Fruit fly (Drosophila melanogaster): Measurements from ENCODE around the gene mRpL48.

The mRpL48 gene

DNA sequence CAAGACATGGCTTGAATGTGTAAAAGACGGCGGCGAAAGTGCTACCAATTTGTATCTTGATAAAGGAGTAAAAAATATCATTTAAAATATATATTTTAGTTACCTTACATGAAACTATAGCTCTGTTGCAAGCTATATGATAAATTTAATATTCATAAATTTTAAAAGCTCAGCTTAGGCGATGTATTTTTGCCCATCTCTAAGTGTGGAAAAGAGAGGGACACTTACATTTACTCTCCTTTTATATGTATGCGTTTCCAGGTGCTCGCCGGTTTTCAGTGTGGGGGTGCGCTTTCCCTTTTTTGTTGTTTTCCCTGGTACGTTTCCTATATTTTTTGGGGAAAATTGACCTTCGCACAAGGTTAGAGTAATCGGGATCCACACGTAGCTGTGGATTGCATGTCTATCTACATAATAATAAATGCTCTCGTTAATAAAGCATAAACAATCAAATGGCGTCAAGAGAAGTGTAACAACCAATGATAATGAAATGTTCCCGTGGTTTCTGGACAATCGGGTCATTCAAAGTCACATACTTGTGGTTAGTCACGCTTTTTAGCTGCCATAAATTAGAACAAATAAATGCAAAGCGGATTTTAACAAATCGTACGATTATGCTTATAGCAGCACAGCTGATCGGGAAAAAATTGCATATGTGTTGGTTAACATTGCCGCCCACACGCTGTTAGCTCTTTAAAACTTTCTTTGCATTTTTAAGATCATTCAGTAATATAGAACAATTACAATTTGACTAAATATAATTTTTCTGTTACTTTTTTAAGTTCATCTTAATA is 17.8 kb downstream of the mRpL48 start:
- TF ChIP-seq CG7101 (tag; optimal IDR thresholded peaks at IDR 0.05) (peak; percentile 99), pad (GFP tag; optimal IDR thresholded peaks at IDR 0.05) (peak; percentile 45), bab1 (GFP tag; optimal IDR thresholded peaks at IDR 0.05) (peak; percentile 99), CG33017 (tag; optimal IDR thresholded peaks at IDR 0.05) (peak; percentile 99), toe (GFP tag; optimal IDR thresholded peaks at IDR 0.05) (peak; percentile 98), cic (GFP tag; optimal IDR thresholded peaks at IDR 0.05) (peak; percentile 97), ovo (GFP tag; optimal IDR thresholded peaks at IDR 0.05) (peak; percentile 99), CG1620 (GFP tag; optimal IDR thresholded peaks at IDR 0.05) (peak; percentile 94), Clk (GFP tag; optimal IDR thresholded peaks at IDR 0.05) (peak; percentile 98), Hr96 (GFP tag; optimal IDR thresholded peaks at IDR 0.05) (peak; percentile 96), tj (GFP tag; optimal IDR thresholded peaks at IDR 0.05) (peak; percentile 95), CG5204 (GFP tag; optimal IDR thresholded peaks at IDR 0.05) (peak; percentile 99), CG11617 (GFP tag; optimal IDR thresholded peaks at IDR 0.05) (peak; percentile 100), CG12768 (GFP tag; optimal IDR thresholded peaks at IDR 0.05) (peak; percentile 99), Crg-1 (GFP tag; optimal IDR thresholded peaks at IDR 0.05) (peak; percentile 98), cnc (optimal IDR thresholded peaks at IDR 0.05) (no peak), CG7045 (GFP tag; optimal IDR thresholded peaks at IDR 0.05) (peak; percentile 99), kay (GFP tag; ENCODE audit: borderline replicate concordance) (peak; percentile 99), Mnt (GFP tag; optimal IDR thresholded peaks at IDR 0.05) (peak; percentile 97), CG14711 (tag; optimal IDR thresholded peaks at IDR 0.05) (peak; percentile 90)

DNA sequence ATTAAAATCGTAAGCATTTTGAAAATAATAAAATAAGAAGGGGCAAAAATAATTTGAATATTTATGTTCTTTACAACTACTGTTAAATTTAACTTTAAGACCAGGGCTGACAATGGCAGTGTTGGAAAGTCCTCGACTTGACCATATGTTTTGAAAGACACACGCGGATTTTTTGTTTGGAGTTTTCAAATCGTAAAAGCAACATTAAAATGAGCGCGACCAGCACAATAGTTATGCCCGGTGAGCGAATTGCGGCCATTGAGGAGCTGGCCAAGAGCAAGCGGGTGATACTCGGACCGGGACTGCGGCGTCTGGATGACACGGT is 18.3 kb downstream of the mRpL48 start, which contains the start of gene Rrp40:
Gene Rrp40, plus strand, starts transcription at position 113 of the 325 bp plus-strand sequence.
- TF ChIP-seq pad (GFP tag; optimal IDR thresholded peaks at IDR 0.05) (peak; percentile 0), Hr96 (GFP tag; optimal IDR thresholded peaks at IDR 0.05) (no peak), CG7101 (tag; optimal IDR thresholded peaks at IDR 0.05) (no peak), tj (GFP tag; optimal IDR thresholded peaks at IDR 0.05) (no peak), CG7045 (GFP tag; optimal IDR thresholded peaks at IDR 0.05) (no peak), cic (GFP tag; optimal IDR thresholded peaks at IDR 0.05) (no peak), CG14711 (tag; optimal IDR thresholded peaks at IDR 0.05) (peak; percentile 0), Crg-1 (GFP tag; optimal IDR thresholded peaks at IDR 0.05) (no peak), cnc (optimal IDR thresholded peaks at IDR 0.05) (no peak), toe (GFP tag; optimal IDR thresholded peaks at IDR 0.05) (no peak), CG1620 (GFP tag; optimal IDR thresholded peaks at IDR 0.05) (no peak), CG5204 (GFP tag; optimal IDR thresholded peaks at IDR 0.05) (no peak), Mnt (GFP tag; optimal IDR thresholded peaks at IDR 0.05) (peak; percentile 47), kay (GFP tag; ENCODE audit: borderline replicate concordance) (peak; percentile 25), CG11617 (GFP tag; optimal IDR thresholded peaks at IDR 0.05) (no peak), bab1 (GFP tag; optimal IDR thresholded peaks at IDR 0.05) (no peak), CG12768 (GFP tag; optimal IDR thresholded peaks at IDR 0.05) (no peak), ovo (GFP tag; optimal IDR thresholded peaks at IDR 0.05) (no peak), CG33017 (tag; optimal IDR thresholded peaks at IDR 0.05) (peak; percentile 47), Clk (GFP tag; optimal IDR thresholded peaks at IDR 0.05) (no peak)

DNA sequence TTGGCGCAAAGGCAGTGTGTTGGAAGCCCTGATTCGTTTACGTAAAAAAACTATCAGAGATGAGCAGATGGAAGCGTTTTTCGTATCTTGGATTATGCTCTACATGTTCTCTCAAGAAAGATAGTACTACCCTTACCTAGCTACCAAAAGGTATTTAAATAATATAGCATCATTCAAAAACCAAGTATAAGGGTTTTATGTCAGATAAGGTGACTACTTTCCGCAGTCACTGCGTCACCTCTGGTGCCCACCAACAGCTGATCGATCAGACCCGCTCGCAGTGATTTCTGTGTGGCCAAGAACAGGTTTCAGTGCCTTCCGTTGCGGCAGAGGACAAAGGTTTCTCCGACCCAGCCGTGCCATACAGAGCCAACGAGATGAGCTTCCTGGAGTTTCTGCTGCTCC is 19.3 kb downstream of the mRpL48 start, which contains the start of the genes Eno and CG31937:
Gene Eno, minus strand, starts transcription at position 30 of the 405 bp plus-strand sequence.
Gene CG31937, plus strand, starts transcription at position 281 of the 405 bp plus-strand sequence.
- TF ChIP-seq pad (GFP tag; optimal IDR thresholded peaks at IDR 0.05) (peak; percentile 23), CG5204 (GFP tag; optimal IDR thresholded peaks at IDR 0.05) (peak; percentile 77), Crg-1 (GFP tag; optimal IDR thresholded peaks at IDR 0.05) (peak; percentile 83), Clk (GFP tag; optimal IDR thresholded peaks at IDR 0.05) (peak; percentile 34), CG7045 (GFP tag; optimal IDR thresholded peaks at IDR 0.05) (peak; percentile 46), CG7101 (tag; optimal IDR thresholded peaks at IDR 0.05) (peak; percentile 81), CG14711 (tag; optimal IDR thresholded peaks at IDR 0.05) (peak; percentile 30), cic (GFP tag; optimal IDR thresholded peaks at IDR 0.05) (peak; percentile 52), CG1620 (GFP tag; optimal IDR thresholded peaks at IDR 0.05) (peak; percentile 81), toe (GFP tag; optimal IDR thresholded peaks at IDR 0.05) (peak; percentile 83), kay (GFP tag; ENCODE audit: borderline replicate concordance) (no peak), ovo (GFP tag; optimal IDR thresholded peaks at IDR 0.05) (no peak), Hr96 (GFP tag; optimal IDR thresholded peaks at IDR 0.05) (peak; percentile 59), CG12768 (GFP tag; optimal IDR thresholded peaks at IDR 0.05) (peak; percentile 57), Mnt (GFP tag; optimal IDR thresholded peaks at IDR 0.05) (peak; percentile 80), bab1 (GFP tag; optimal IDR thresholded peaks at IDR 0.05) (peak; percentile 77), tj (GFP tag; optimal IDR thresholded peaks at IDR 0.05) (peak; percentile 35), CG11617 (GFP tag; optimal IDR thresholded peaks at IDR 0.05) (peak; percentile 72), CG33017 (tag; optimal IDR thresholded peaks at IDR 0.05) (peak; percentile 74), cnc (optimal IDR thresholded peaks at IDR 0.05) (no peak)

DNA sequence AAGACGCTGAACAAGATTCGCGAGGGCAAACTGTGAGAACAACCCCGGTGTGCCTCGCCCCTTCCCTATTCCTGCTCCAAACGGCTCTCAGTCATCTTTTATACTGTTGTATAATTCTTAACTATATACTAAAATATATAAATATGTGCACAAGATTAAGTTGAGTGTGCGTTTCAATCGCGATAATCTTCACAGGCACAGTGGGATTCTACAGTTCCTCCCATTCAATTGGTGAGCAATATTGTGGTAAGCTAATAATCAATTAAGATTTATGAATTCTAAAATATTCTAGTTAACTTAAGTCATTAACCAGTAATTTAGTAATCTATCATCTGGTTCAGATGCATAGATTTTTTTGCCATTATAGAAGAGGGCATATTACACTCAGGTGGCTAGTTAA is 20.7 kb downstream of the mRpL48 start:
- TF ChIP-seq Mnt (GFP tag; optimal IDR thresholded peaks at IDR 0.05) (peak; percentile 58), CG7101 (tag; optimal IDR thresholded peaks at IDR 0.05) (peak; percentile 5), Hr96 (GFP tag; optimal IDR thresholded peaks at IDR 0.05) (no peak), CG1620 (GFP tag; optimal IDR thresholded peaks at IDR 0.05) (no peak), cic (GFP tag; optimal IDR thresholded peaks at IDR 0.05) (peak; percentile 89), cnc (optimal IDR thresholded peaks at IDR 0.05) (no peak), CG33017 (tag; optimal IDR thresholded peaks at IDR 0.05) (peak; percentile 64), ovo (GFP tag; optimal IDR thresholded peaks at IDR 0.05) (no peak), CG11617 (GFP tag; optimal IDR thresholded peaks at IDR 0.05) (peak; percentile 53), pad (GFP tag; optimal IDR thresholded peaks at IDR 0.05) (no peak), CG7045 (GFP tag; optimal IDR thresholded peaks at IDR 0.05) (peak; percentile 43), CG12768 (GFP tag; optimal IDR thresholded peaks at IDR 0.05) (no peak), CG14711 (tag; optimal IDR thresholded peaks at IDR 0.05) (no peak)

DNA sequence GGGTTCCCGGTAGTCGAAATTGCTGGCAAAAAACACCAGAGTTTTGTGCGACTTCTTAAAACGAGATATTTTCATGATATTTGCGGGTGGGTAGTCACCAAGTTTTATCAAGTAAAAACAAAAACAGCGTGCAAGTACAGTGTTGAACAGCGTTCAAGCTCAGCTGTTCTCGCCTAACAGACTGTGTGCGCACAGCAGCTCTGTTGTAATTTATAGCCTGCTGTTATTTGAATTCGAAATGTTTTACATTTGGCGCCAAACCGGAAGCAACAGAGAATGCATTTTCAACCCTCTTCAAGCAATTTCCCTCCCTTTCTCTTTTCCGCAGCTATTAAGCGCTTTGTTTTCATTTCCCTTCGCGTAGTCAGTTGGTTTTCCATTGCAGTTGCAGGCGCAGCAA is 21.9 kb downstream of the mRpL48 start, which contains the start of the genes CG17652 and CG17646:
Gene CG17652, minus strand, starts transcription at position 168 of the 400 bp plus-strand sequence.
Gene CG17646, plus strand, starts transcription at position 336 of the 400 bp plus-strand sequence.
- TF ChIP-seq CG7045 (GFP tag; optimal IDR thresholded peaks at IDR 0.05) (no peak), CG1620 (GFP tag; optimal IDR thresholded peaks at IDR 0.05) (no peak), Crg-1 (GFP tag; optimal IDR thresholded peaks at IDR 0.05) (peak; percentile 69), CG7101 (tag; optimal IDR thresholded peaks at IDR 0.05) (peak; percentile 49), pad (GFP tag; optimal IDR thresholded peaks at IDR 0.05) (peak; percentile 17), CG33017 (tag; optimal IDR thresholded peaks at IDR 0.05) (peak; percentile 68), kay (GFP tag; ENCODE audit: borderline replicate concordance) (no peak), bab1 (GFP tag; optimal IDR thresholded peaks at IDR 0.05) (no peak), tj (GFP tag; optimal IDR thresholded peaks at IDR 0.05) (no peak), ovo (GFP tag; optimal IDR thresholded peaks at IDR 0.05) (no peak), cic (GFP tag; optimal IDR thresholded peaks at IDR 0.05) (peak; percentile 18), CG5204 (GFP tag; optimal IDR thresholded peaks at IDR 0.05) (no peak), cnc (optimal IDR thresholded peaks at IDR 0.05) (no peak), toe (GFP tag; optimal IDR thresholded peaks at IDR 0.05) (no peak), Clk (GFP tag; optimal IDR thresholded peaks at IDR 0.05) (no peak), CG14711 (tag; optimal IDR thresholded peaks at IDR 0.05) (peak; percentile 48), Mnt (GFP tag; optimal IDR thresholded peaks at IDR 0.05) (peak; percentile 80)

Measured in whole organism, adult.